Fruit fly (Drosophila melanogaster): ENCODE data around the gene Rrp6.

The Rrp6 gene

dm6 chr3R:14890064-14890709, 4.1 kb upstream of the Rrp6 start, which contains the start of the genes CycC and UQCR-C1 (continued):
- TF ChIP-seq lmd (GFP tag; IDR thresholded peaks at IDR 0.05): no peak
- peak; percentile 45 for TF ChIP-seq CG10267 (tag; optimal IDR thresholded peaks at IDR 0.05)
- no peak for TF ChIP-seq CG14050 (GFP tag; IDR thresholded peaks at IDR 0.05)
- TF ChIP-seq hbn (GFP tag; IDR thresholded peaks at IDR 0.05; ENCODE audit: partially characterized antibody): no peak
- no peak for TF ChIP-seq Eip74EF (GFP tag; optimal IDR thresholded peaks at IDR 0.05)
- no peak for TF ChIP-seq ERR (GFP tag; optimal IDR thresholded peaks at IDR 0.05)
- TF ChIP-seq CG10462 (GFP tag; optimal IDR thresholded peaks at IDR 0.05): no peak
- TF ChIP-seq slp2 (GFP tag; optimal IDR thresholded peaks at IDR 0.05): no peak
- TF ChIP-seq pho (GFP tag; optimal IDR thresholded peaks at IDR 0.05): no peak
- no peak for TF ChIP-seq CG9932 (GFP tag; IDR thresholded peaks at IDR 0.05)
- TF ChIP-seq her (GFP tag; optimal IDR thresholded peaks at IDR 0.05): no peak
- TF ChIP-seq Dbx (GFP tag; IDR thresholded peaks at IDR 0.05): no peak
- no peak for TF ChIP-seq corto (GFP tag; optimal IDR thresholded peaks at IDR 0.05)
- TF ChIP-seq tin (GFP tag; optimal IDR thresholded peaks at IDR 0.05): no peak
- TF ChIP-seq klu (GFP tag; IDR thresholded peaks at IDR 0.05): no peak
- no peak for TF ChIP-seq CG3726 (GFP tag; IDR thresholded peaks at IDR 0.05)
- TF ChIP-seq CG12659 (GFP tag; optimal IDR thresholded peaks at IDR 0.05): peak; percentile 23
- no peak for TF ChIP-seq HLH3B (GFP tag; IDR thresholded peaks at IDR 0.05)
- no peak for TF ChIP-seq br (optimal IDR thresholded peaks at IDR 0.05)
- TF ChIP-seq lab (GFP tag; optimal IDR thresholded peaks at IDR 0.05): no peak
- TF ChIP-seq CG13296 (GFP tag; optimal IDR thresholded peaks at IDR 0.05): no peak
- no peak for TF ChIP-seq sens (GFP tag)
- peak; percentile 89 for TF ChIP-seq bigmax (GFP tag; optimal IDR thresholded peaks at IDR 0.05)
- TF ChIP-seq Poxn (GFP tag; IDR thresholded peaks at IDR 0.05): no peak
- TF ChIP-seq Bteb2 (GFP tag; optimal IDR thresholded peaks at IDR 0.05): no peak
- no peak for TF ChIP-seq ATbp (GFP tag; optimal IDR thresholded peaks at IDR 0.05)
- no peak for TF ChIP-seq CG18599 (GFP tag; optimal IDR thresholded peaks at IDR 0.05)
- no peak for TF ChIP-seq Drgx (GFP tag; IDR thresholded peaks at IDR 0.05)
- TF ChIP-seq E2f2 (GFP tag; IDR thresholded peaks at IDR 0.05): peak; percentile 37
- no peak for TF ChIP-seq ttk (GFP tag; IDR thresholded peaks at IDR 0.05)
- TF ChIP-seq CG2129 (GFP tag; IDR thresholded peaks at IDR 0.05; ENCODE audit: partially characterized antibody): no peak
- TF ChIP-seq chn (GFP tag; optimal IDR thresholded peaks at IDR 0.05): no peak
- TF ChIP-seq dm (GFP tag; optimal IDR thresholded peaks at IDR 0.05): peak; percentile 15
- TF ChIP-seq Ets97D (GFP tag; optimal IDR thresholded peaks at IDR 0.05): peak; percentile 33
- TF ChIP-seq Ets65A (GFP tag): no peak
- no peak for TF ChIP-seq CHES-1-like (GFP tag; optimal IDR thresholded peaks at IDR 0.05)
- peak; percentile 34 for TF ChIP-seq Fer1 (GFP tag; optimal IDR thresholded peaks at IDR 0.05)
- no peak for TF ChIP-seq CG32767 (GFP tag; IDR thresholded peaks at IDR 0.05)
- no peak for TF ChIP-seq tgo (GFP tag; IDR thresholded peaks at IDR 0.05)
- TF ChIP-seq ind (GFP tag; optimal IDR thresholded peaks at IDR 0.05): no peak
- TF ChIP-seq toy (GFP tag; IDR thresholded peaks at IDR 0.05): no peak
- TF ChIP-seq Trl (optimal IDR thresholded peaks at IDR 0.05): no peak
- no peak for TF ChIP-seq Trl (GFP tag; optimal IDR thresholded peaks at IDR 0.05)
- TF ChIP-seq CG3065 (GFP tag; optimal IDR thresholded peaks at IDR 0.05): no peak
- TF ChIP-seq CG11696 (GFP tag; IDR thresholded peaks at IDR 0.05): no peak
- no peak for TF ChIP-seq HmgD (GFP tag; optimal IDR thresholded peaks at IDR 0.05)
- TF ChIP-seq Med (GFP tag): peak; percentile 69
- TF ChIP-seq tio (GFP tag; optimal IDR thresholded peaks at IDR 0.05): no peak
- TF ChIP-seq CG17328 (GFP tag; IDR thresholded peaks at IDR 0.05): no peak
- TF ChIP-seq ash1 (GFP tag; optimal IDR thresholded peaks at IDR 0.05): no peak
- TF ChIP-seq CG9817 (tag; optimal IDR thresholded peaks at IDR 0.05): no peak
- peak; percentile 57 for TF ChIP-seq CG9437 (GFP tag; optimal IDR thresholded peaks at IDR 0.05)
- no peak for TF ChIP-seq Rx (GFP tag; IDR thresholded peaks at IDR 0.05)
